Worm (Caenorhabditis elegans) whole organism, L3 larva: ENCODE results near the gene paml-1.

Experiments
- ama-1 ChIP-seq: fragments of 150-350 bp; optimal IDR thresholded peaks from 2 replicates; lab custom pipeline; 2018
- ceh-16 ChIP-seq: sonication (generic microtip); optimal IDR thresholded peaks from 2 replicates; lab custom pipeline; 2017; ENCODE audit warnings: missing biosample characterization, missing genetic modification characterization
- daf-12 ChIP-seq: fragments of 150-350 bp; optimal IDR thresholded peaks from 2 replicates; lab custom pipeline; 2014; ENCODE audit warnings: missing biosample characterization, missing genetic modification reagents, missing genetic modification characterization
- egl-27 ChIP-seq: sonication (generic microtip); optimal IDR thresholded peaks from 4 replicates; lab custom pipeline; 2017; ENCODE audit warnings: missing biosample characterization, missing genetic modification reagents, missing genetic modification characterization
- elt-2 ChIP-seq: sonication (generic microtip); optimal IDR thresholded peaks from 2 replicates; lab custom pipeline; 2016; ENCODE audit warnings: missing genetic modification reagents, mild to moderate bottlenecking, missing genetic modification characterization, missing compliant biosample characterization
- eor-1 ChIP-seq, 2 experiments: fragments of 150-350 bp; optimal IDR thresholded peaks; 2 replicates each; lab custom pipeline; 2014 to 2018; ENCODE audit warnings: missing biosample characterization in 2 of 2, missing genetic modification characterization in 2 of 2
- fkh-10 ChIP-seq: sonication (generic microtip); optimal IDR thresholded peaks from 2 replicates; lab custom pipeline; 2017; ENCODE audit warnings: missing biosample characterization, missing genetic modification reagents, missing genetic modification characterization
- fkh-2 ChIP-seq: fragments of 150-350 bp; optimal IDR thresholded peaks from 2 replicates; lab custom pipeline; 2014; ENCODE audit warnings: missing biosample characterization, missing genetic modification reagents, missing genetic modification characterization
- hmg-11 ChIP-seq: sonication (generic microtip); optimal IDR thresholded peaks from 2 replicates; lab custom pipeline; 2016; ENCODE audit warnings: missing genetic modification characterization, missing compliant biosample characterization
- jun-1 ChIP-seq: fragments of 150-350 bp; optimal IDR thresholded peaks from 2 replicates; lab custom pipeline; 2014; ENCODE audit warnings: missing biosample characterization, missing genetic modification reagents, missing genetic modification characterization
- lin-15B ChIP-seq: fragments of 150-350 bp; optimal IDR thresholded peaks from 2 replicates; lab custom pipeline; 2014; ENCODE audit warnings: missing biosample characterization, missing genetic modification characterization
- lin-39 ChIP-seq: fragments of 150-350 bp; optimal IDR thresholded peaks from 2 replicates; lab custom pipeline; 2018; ENCODE audit warnings: missing biosample characterization, missing genetic modification reagents, missing genetic modification characterization
- mdl-1 ChIP-seq: fragments of 150-350 bp; optimal IDR thresholded peaks from 2 replicates; lab custom pipeline; 2014; ENCODE audit warnings: missing biosample characterization, missing genetic modification characterization
- nfya-1 ChIP-seq: sonication (generic microtip); optimal IDR thresholded peaks from 2 replicates; lab custom pipeline; 2017; ENCODE audit warnings: missing genetic modification characterization, mild to moderate bottlenecking, missing compliant biosample characterization, antibody characterized with exemption, moderate library complexity; ENCODE audit not compliant: insufficient read depth
- nhr-23 ChIP-seq: fragments of 150-350 bp; optimal IDR thresholded peaks from 2 replicates; lab custom pipeline; 2014; ENCODE audit warnings: missing biosample characterization, missing genetic modification reagents, missing genetic modification characterization
- nhr-237 ChIP-seq: fragments of 150-350 bp; optimal IDR thresholded peaks from 2 replicates; lab custom pipeline; 2014; ENCODE audit warnings: missing biosample characterization, missing genetic modification characterization
- nhr-25 ChIP-seq: sonication (generic microtip); optimal IDR thresholded peaks from 2 replicates; lab custom pipeline; 2017; ENCODE audit warnings: missing biosample characterization, missing genetic modification characterization
- nhr-28 ChIP-seq: fragments of 150-350 bp; optimal IDR thresholded peaks from 2 replicates; lab custom pipeline; 2014; ENCODE audit warnings: missing biosample characterization, missing genetic modification characterization
- nhr-76 ChIP-seq: fragments of 150-350 bp; sonication (generic microtip); optimal IDR thresholded peaks from 5 replicates; lab custom pipeline; 2014; ENCODE audit warnings: missing biosample characterization, missing genetic modification characterization
- pha-4 ChIP-seq: fragments of 150-350 bp; optimal IDR thresholded peaks from 2 replicates; lab custom pipeline; 2014; ENCODE audit warnings: missing biosample characterization, missing genetic modification reagents, missing genetic modification characterization
- pqm-1 ChIP-seq: fragments of 150-350 bp; optimal IDR thresholded peaks from 2 replicates; lab custom pipeline; 2017; ENCODE audit warnings: missing biosample characterization, missing genetic modification characterization, inconsistent platforms
- skn-1 ChIP-seq: fragments of 150-350 bp; optimal IDR thresholded peaks from 2 replicates; lab custom pipeline; 2014; ENCODE audit warnings: missing biosample characterization, missing genetic modification characterization
- snpc-4 ChIP-seq: fragments of 150-350 bp; optimal IDR thresholded peaks from 2 replicates; lab custom pipeline; 2014; ENCODE audit warnings: missing biosample characterization, missing genetic modification characterization
- tbx-2 ChIP-seq: sonication (generic microtip); optimal IDR thresholded peaks from 2 replicates; lab custom pipeline; 2016; ENCODE audit warnings: mild to moderate bottlenecking, missing genetic modification characterization, missing compliant biosample characterization
- zag-1 ChIP-seq: fragments of 150-350 bp; optimal IDR thresholded peaks from 2 replicates; lab custom pipeline; 2014; ENCODE audit warnings: missing biosample characterization, missing genetic modification characterization
- ztf-11 ChIP-seq: fragments of 150-350 bp; optimal IDR thresholded peaks from 2 replicates; lab custom pipeline; 2014; ENCODE audit warnings: missing biosample characterization, missing genetic modification characterization
- ztf-4 ChIP-seq: fragments of 150-350 bp; optimal IDR thresholded peaks from 2 replicates; lab custom pipeline; 2014; ENCODE audit warnings: missing biosample characterization, missing genetic modification characterization

paml-1 gene

DNA sequence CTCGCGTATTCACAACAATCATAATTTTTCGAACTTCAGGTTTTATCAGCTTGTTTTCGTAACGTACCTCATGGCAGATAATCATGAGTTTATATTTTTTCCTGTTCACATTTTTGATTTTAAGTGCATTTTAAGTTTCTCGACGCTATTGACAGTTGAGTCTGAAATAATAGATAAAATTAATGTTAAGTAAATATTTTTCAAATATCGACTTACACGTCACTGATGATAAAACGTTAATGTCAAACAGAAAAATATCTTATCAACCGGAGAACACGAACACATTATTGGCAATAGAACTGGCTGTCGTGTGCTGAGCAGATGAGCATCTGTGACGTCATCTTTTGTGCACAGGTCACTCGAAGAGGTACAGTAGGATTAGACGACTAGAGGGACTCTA lies 37.1 kb downstream of the paml-1 start:
- TF ChIP-seq skn-1, result no peak
- TF ChIP-seq nhr-25 (tag; lab: Kevin White, UChicago), result no peak
- no peak for TF ChIP-seq mdl-1 (tag; lab: Kevin White, UChicago)
- no peak for TF ChIP-seq eor-1 (tag; optimal IDR thresholded peaks at IDR 0.05; lab: Kevin White, UChicago)
- TF ChIP-seq jun-1 (tag; lab: Kevin White, UChicago), result no peak
- no peak for TF ChIP-seq ztf-4 (tag; lab: Kevin White, UChicago)
- TF ChIP-seq pqm-1 (tag; lab: Kevin White, UChicago), result peak; percentile 71
- no peak for TF ChIP-seq daf-12 (tag; lab: Kevin White, UChicago)
- no peak for TF ChIP-seq tbx-2 (tag; lab: Kevin White, UChicago)
- TF ChIP-seq elt-2 (tag; lab: Kevin White, UChicago), result peak; percentile 56
- peak; percentile 76 for TF ChIP-seq pha-4 (tag; lab: Kevin White, UChicago)

DNA sequence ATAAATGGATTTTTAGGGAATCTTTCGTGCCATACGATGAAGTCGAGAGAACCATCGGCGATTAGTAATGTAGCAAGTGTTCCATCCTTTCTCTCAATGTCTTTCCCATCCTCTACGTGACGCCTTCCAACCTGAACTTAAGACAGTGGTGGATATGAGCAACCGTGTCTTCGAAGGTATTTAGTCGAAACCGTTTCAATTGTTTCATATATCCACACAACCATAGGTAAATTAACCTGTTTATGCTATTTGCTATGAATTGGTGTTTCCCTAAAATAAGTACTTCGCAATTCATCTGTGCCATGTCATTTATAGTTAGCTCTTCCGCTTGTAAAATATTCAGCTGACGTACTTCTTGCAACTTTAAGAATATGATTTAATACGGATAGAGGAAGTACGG lies 38.0 kb downstream of the paml-1 start:
- TF ChIP-seq tbx-2 (tag; lab: Kevin White, UChicago) (no peak), nhr-76 (tag; lab: Kevin White, UChicago) (no peak), jun-1 (tag; lab: Kevin White, UChicago) (no peak), pha-4 (tag; lab: Kevin White, UChicago) (no peak), hmg-11 (tag; lab: Kevin White, UChicago) (no peak), ama-1 (lab: Kevin White, UChicago) (no peak), nhr-237 (no peak), ceh-16 (no peak), nhr-28 (tag; lab: Kevin White, UChicago) (no peak), lin-39 (tag; lab: Kevin White, UChicago) (no peak), mdl-1 (tag; lab: Kevin White, UChicago) (no peak), egl-27 (no peak)

DNA sequence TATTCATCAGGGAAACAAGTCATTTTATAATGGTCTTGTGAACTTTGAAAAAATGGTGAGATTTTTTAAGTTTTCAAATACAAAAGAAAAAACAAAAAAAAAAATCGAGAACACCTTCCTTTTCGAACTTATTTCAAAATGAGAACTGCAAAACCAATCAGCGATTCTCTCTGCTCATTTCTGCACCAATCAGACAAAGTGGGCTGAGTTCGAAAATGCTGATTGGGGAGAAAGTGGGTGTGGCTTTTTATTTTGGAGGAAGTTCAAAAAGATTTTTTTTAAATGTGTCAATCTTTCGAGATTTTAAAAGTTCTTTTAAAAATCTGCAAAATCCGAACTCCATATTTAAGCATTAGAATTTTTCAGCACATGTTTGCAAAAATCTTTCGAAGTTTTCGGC lies 39.3 kb downstream of the paml-1 start:
- TF ChIP-seq nfya-1 (peak; percentile 82), ztf-11 (tag; lab: Kevin White, UChicago) (no peak)

DNA sequence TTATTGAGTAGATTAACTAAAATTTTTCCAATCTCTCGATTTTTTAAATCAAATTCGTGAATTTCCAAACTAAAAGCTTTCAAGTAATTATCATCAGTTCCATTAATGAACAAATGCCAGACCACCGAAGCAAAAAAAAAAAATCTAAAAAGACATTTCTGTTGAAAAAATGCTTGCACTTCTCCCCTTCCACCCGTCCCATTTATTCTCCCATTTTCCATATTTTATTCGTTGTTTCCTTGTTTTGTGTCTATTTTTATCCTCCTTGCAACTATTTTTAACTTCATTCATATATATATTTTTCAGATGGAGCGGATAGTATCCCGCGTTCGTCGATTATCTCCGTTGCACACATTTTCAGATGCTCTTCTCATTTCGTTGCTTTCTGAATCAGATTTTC lies 45.0 kb downstream of the paml-1 start, which contains the start of gene epac-1:
epac-1 (plus strand) TSS at position 301 of the 400 bp plus-strand sequence.
- TF ChIP-seq fkh-2 (tag; lab: Kevin White, UChicago) (no peak), lin-39 (tag; lab: Kevin White, UChicago) (no peak), nhr-76 (tag; lab: Kevin White, UChicago) (no peak), jun-1 (tag; lab: Kevin White, UChicago) (no peak), tbx-2 (tag; lab: Kevin White, UChicago) (no peak), nhr-23 (tag; lab: Kevin White, UChicago) (no peak)
- TF ChIP-seq, all 47 proteins: peak for 0

DNA sequence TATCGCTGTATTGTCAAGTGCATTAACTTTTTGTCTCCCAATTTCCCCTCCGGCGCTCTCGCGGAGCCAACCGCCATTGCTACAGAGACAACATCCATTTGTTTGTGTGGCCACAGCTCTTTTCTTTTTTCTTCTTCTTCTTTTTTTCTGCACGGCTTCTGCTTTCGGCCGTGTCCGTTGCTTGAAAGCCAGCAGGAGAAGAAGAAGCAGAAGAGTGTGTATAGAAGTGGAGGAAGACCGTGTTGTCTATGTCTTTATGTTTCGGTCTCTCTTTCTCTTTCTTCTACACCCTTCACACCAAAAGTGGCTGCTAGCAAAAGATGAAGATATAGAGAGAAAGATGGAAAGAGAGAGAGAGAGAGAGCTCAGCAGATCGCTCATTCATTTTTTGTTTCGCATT lies 46.0 kb downstream of the paml-1 start:
- TF ChIP-seq hmg-11 (tag; lab: Kevin White, UChicago) (peak; percentile 37), nfya-1 (peak; percentile 66), lin-15B (tag; lab: Kevin White, UChicago) (peak; percentile 19), ztf-4 (tag; lab: Kevin White, UChicago) (no peak), lin-39 (tag; lab: Kevin White, UChicago) (peak; percentile 50)

DNA sequence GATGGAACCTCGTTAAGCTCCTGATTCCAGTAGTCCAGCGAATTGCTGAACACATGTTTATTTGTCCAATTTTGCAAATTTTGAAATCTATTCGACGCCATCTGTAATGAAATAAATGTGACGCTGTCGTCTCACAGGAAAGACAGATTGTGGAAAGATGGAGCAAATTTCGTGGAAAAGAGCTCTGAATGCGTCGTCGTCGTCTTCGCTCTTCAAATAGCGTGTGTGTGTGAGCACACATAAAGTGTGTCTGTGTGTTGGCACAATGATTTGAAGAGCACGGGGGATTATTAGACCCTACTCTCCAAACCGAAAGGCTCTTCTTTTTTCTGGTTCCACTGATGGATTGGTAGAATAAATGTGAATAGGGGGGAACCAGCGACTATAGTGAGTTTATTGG lies 47.7 kb downstream of the paml-1 start, which contains the start of gene unc-47:
unc-47 (minus strand) TSS at position 101 of the 400 bp plus-strand sequence.
- peak; percentile 35 for TF ChIP-seq lin-39 (tag; lab: Kevin White, UChicago)
- TF ChIP-seq tbx-2 (tag; lab: Kevin White, UChicago), result no peak

DNA sequence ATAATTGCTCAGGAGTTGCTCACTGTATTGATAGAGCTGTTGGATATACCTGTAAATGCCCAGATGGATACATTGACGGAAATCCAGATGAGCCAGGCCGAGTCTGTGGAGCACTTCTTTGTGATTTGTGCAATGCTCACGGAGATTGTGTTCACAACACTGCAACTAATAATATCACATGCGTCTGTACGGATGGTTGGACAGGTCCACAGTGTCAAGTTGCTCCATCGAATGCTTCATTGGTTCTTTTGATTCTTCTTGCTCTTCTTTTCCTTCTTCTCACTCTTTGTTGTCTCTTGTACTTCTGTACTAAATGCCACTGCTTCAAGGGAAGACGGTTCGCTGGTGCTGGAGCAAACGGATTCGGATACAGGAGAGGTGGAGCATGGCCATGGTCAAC lies 52.0 kb downstream of the paml-1 start:
- no peak for TF ChIP-seq elt-2 (tag; lab: Kevin White, UChicago)
- TF ChIP-seq fkh-2 (tag; lab: Kevin White, UChicago), result no peak
- TF ChIP-seq ztf-4 (tag; lab: Kevin White, UChicago), result no peak
- no peak for TF ChIP-seq hmg-11 (tag; lab: Kevin White, UChicago)
- TF ChIP-seq ceh-16, result no peak
- no peak for TF ChIP-seq pqm-1 (tag; lab: Kevin White, UChicago)
- TF ChIP-seq, all 47 proteins: peak for 0

DNA sequence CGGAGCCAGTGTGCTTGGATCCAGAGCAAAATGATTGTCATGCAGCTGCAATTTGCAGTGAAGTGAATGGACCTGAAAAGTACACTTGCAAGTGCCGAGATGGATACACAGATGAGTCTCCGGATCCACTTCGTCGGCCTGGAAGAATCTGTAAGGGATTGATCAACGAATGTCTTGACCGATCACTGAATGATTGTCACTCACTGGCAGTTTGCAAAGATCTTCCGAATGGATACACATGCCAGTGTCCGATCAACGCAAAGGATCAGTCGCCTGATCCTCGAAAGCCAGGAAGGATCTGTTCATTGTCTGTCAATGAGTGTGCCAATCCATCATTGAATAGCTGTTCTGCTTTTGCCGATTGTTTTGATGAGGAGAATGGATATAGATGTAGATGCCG lies 54.4 kb downstream of the paml-1 start:
- TF ChIP-seq ceh-16 (no peak), pqm-1 (tag; lab: Kevin White, UChicago) (no peak), tbx-2 (tag; lab: Kevin White, UChicago) (no peak), skn-1 (no peak), fkh-10 (no peak), mdl-1 (tag; lab: Kevin White, UChicago) (no peak), nhr-25 (tag; lab: Kevin White, UChicago) (no peak), zag-1 (tag; lab: Kevin White, UChicago) (no peak), nhr-28 (tag; lab: Kevin White, UChicago) (no peak), nhr-76 (tag; lab: Kevin White, UChicago) (no peak), snpc-4 (tag; lab: Kevin White, UChicago) (no peak)
